Fruit fly (Drosophila melanogaster) whole organism: ENCODE results near the gene CG15641.

Source experiments
- CG8478 ChIP-seq: fragments of >200 bp; optimal IDR thresholded peaks from 2 replicates; lab custom pipeline; 2018; ENCODE audit warnings: inconsistent platforms
- Dll ChIP-seq: fragments of >200 bp; optimal IDR thresholded peaks from 2 replicates; lab custom pipeline; 2017
- EcR ChIP-seq, 2 experiments: fragments of >200 bp; optimal IDR thresholded peaks; 2 replicates each; lab custom pipeline; 2017; ENCODE audit warnings: missing biosample characterization in 2 of 2, missing genetic modification characterization in 2 of 2, missing genetic modification reagents in 2 of 2
- pan ChIP-seq: fragments of >200 bp; optimal IDR thresholded peaks from 2 replicates; lab custom pipeline; 2017
- psq ChIP-seq: fragments of >200 bp; optimal IDR thresholded peaks from 2 replicates; lab custom pipeline; 2017
- usp ChIP-seq: fragments of >200 bp; optimal IDR thresholded peaks from 2 replicates; lab custom pipeline; 2017; ENCODE audit warnings: missing biosample characterization, missing genetic modification characterization, mixed read lengths

DNA sequence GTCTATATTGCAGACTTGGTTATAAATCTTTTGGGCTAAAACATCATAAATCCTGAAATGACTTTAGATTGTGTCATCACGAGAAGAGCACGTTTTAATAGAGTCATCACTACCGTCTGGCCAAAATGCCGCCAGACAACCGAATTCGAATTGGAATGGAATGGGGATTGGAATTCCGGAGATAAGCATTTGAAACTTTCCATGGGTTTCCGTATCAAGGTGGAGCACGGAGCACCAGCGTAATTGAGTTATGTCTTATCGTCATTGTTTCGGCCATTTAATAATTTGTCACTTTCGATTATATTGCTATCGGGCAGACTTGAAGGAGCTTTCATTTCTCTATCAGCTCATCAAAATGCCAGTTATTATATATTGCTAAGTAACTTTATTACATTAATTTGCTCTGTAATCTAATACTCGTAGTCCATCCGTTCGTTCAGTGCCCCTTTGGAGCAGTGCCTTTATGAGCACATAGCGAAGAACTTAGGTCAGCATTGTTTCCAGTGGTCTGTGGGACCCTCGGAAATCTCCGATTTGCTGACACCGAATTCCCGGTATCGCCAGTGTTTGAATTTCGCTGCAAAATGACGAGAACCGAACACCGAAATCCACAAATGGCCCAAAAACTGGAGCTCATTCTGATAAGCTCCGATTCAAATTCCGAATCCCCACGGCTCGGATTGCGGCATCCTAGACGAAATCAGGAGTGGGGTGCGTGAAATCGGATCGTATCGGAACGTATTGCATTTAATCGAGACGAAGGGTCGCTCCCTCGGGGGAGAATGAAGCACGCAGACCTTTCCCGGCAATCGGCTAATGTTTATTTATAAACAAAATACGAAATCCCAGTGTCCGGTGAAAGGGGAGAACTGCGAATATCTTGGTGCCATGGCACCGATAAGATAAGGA, 32.6 kb downstream of the CG15641 start:
- TF ChIP-seq usp (GFP tag; lab: Kevin White, UChicago) (no peak), psq (lab: Kevin White, UChicago) (no peak), EcR (GFP tag; optimal IDR thresholded peaks at IDR 0.05; lab: Kevin White, UChicago) (no peak), CG8478 (lab: Kevin White, UChicago) (no peak), pan (lab: Kevin White, UChicago) (no peak), Dll (lab: Kevin White, UChicago) (no peak)
